Worm (Caenorhabditis elegans) whole organism, L2 larva: ENCODE data around the gene F59D6.1.

ENCODE experiments used
- R02D3.7 ChIP-seq: fragments of 150-350 bp; optimal IDR thresholded peaks from 2 replicates; lab custom pipeline; 2014; ENCODE audit warnings: missing biosample characterization, missing genetic modification characterization
- Y55F3AM.14 ChIP-seq: fragments of 200-800 bp; sonication (Bioruptor generic); optimal IDR thresholded peaks from 2 replicates; lab custom pipeline; 2018; ENCODE audit warnings: mild to moderate bottlenecking, missing genetic modification characterization, missing compliant biosample characterization
- ZK546.5 ChIP-seq: sonication (generic microtip); optimal IDR thresholded peaks from 2 replicates; lab custom pipeline; 2017; ENCODE audit warnings: missing biosample characterization, missing genetic modification characterization
- alr-1 ChIP-seq: fragments of 150-350 bp; optimal IDR thresholded peaks from 2 replicates; lab custom pipeline; 2014; ENCODE audit warnings: missing biosample characterization, missing genetic modification characterization
- aly-2 ChIP-seq: fragments of 150-350 bp; optimal IDR thresholded peaks from 2 replicates; lab custom pipeline; 2014; ENCODE audit warnings: missing biosample characterization, missing genetic modification characterization
- ama-1 ChIP-seq: fragments of 150-350 bp; optimal IDR thresholded peaks from 2 replicates; lab custom pipeline; 2018; ENCODE audit warnings: inconsistent platforms
- blmp-1 ChIP-seq: sonication (generic microtip); optimal IDR thresholded peaks from 2 replicates; lab custom pipeline; 2017; ENCODE audit warnings: missing genetic modification characterization, mild to moderate bottlenecking, missing compliant biosample characterization, antibody characterized with exemption, moderate library complexity; ENCODE audit not compliant: insufficient read depth
- ceh-16 ChIP-seq: fragments of 150-350 bp; optimal IDR thresholded peaks from 2 replicates; lab custom pipeline; 2014; ENCODE audit warnings: missing biosample characterization, missing genetic modification characterization
- ceh-82 ChIP-seq: fragments of 150-350 bp; optimal IDR thresholded peaks from 2 replicates; lab custom pipeline; 2014; ENCODE audit warnings: missing biosample characterization, missing genetic modification characterization
- crh-2 ChIP-seq: sonication (generic microtip); optimal IDR thresholded peaks from 2 replicates; lab custom pipeline; 2017; ENCODE audit warnings: missing biosample characterization, missing genetic modification characterization
- egl-27 ChIP-seq: sonication (generic microtip); optimal IDR thresholded peaks from 3 replicates; lab custom pipeline; 2017; ENCODE audit warnings: missing biosample characterization, missing genetic modification reagents, missing genetic modification characterization
- elt-1 ChIP-seq: fragments of 150-350 bp; optimal IDR thresholded peaks from 2 replicates; lab custom pipeline; 2014; ENCODE audit warnings: missing biosample characterization, missing genetic modification characterization
- elt-3 ChIP-seq: sonication (generic microtip); optimal IDR thresholded peaks from 2 replicates; lab custom pipeline; 2017; ENCODE audit warnings: missing biosample characterization, missing genetic modification characterization
- fos-1 ChIP-seq: fragments of 150-350 bp; optimal IDR thresholded peaks from 2 replicates; lab custom pipeline; 2014; ENCODE audit warnings: missing biosample characterization, missing genetic modification characterization
- gmeb-1 ChIP-seq: fragments of 150-350 bp; optimal IDR thresholded peaks from 2 replicates; lab custom pipeline; 2014; ENCODE audit warnings: missing biosample characterization, missing genetic modification characterization
- lin-11 ChIP-seq: fragments of 150-350 bp; sonication (generic microtip); optimal IDR thresholded peaks from 2 replicates; lab custom pipeline; 2014; ENCODE audit warnings: missing biosample characterization, missing genetic modification characterization, inconsistent platforms, mixed read lengths
- lin-13 ChIP-seq: fragments of 150-350 bp; optimal IDR thresholded peaks from 2 replicates; lab custom pipeline; 2014; ENCODE audit warnings: missing biosample characterization, missing genetic modification reagents, missing genetic modification characterization
- lin-39 ChIP-seq: fragments of 150-350 bp; optimal IDR thresholded peaks from 2 replicates; lab custom pipeline; 2014; ENCODE audit warnings: missing biosample characterization, missing genetic modification reagents, missing genetic modification characterization
- mbf-1 ChIP-seq: sonication (generic microtip); optimal IDR thresholded peaks from 2 replicates; lab custom pipeline; 2017; ENCODE audit warnings: missing biosample characterization, missing genetic modification characterization
- mdl-1 ChIP-seq, 2 experiments: fragments of 150-350 bp in 1 of 2; sonication (generic microtip) in 1 of 2; optimal IDR thresholded peaks; 2 replicates each; lab custom pipeline; 2017; ENCODE audit warnings: missing biosample characterization in 2 of 2, missing genetic modification characterization in 2 of 2
- nhr-10 ChIP-seq: sonication (generic microtip); optimal IDR thresholded peaks from 2 replicates; lab custom pipeline; 2017; ENCODE audit warnings: missing biosample characterization, missing genetic modification characterization
- nhr-11 ChIP-seq: fragments of 150-350 bp; optimal IDR thresholded peaks from 2 replicates; lab custom pipeline; 2014; ENCODE audit warnings: missing biosample characterization, missing genetic modification characterization
- nhr-129 ChIP-seq: fragments of 150-350 bp; optimal IDR thresholded peaks from 2 replicates; lab custom pipeline; 2014; ENCODE audit warnings: missing biosample characterization, missing genetic modification characterization
- nhr-21 ChIP-seq: fragments of 150-350 bp; optimal IDR thresholded peaks from 2 replicates; lab custom pipeline; 2014; ENCODE audit warnings: missing biosample characterization, missing genetic modification characterization
- nhr-6 ChIP-seq: fragments of 150-350 bp; optimal IDR thresholded peaks from 2 replicates; lab custom pipeline; 2014; ENCODE audit warnings: missing biosample characterization, missing genetic modification characterization
- nhr-77 ChIP-seq: fragments of 150-350 bp; optimal IDR thresholded peaks from 2 replicates; lab custom pipeline; 2014; ENCODE audit warnings: missing biosample characterization, missing genetic modification characterization
- sem-4 ChIP-seq: fragments of 150-350 bp; optimal IDR thresholded peaks from 2 replicates; lab custom pipeline; 2014; ENCODE audit warnings: missing biosample characterization, missing genetic modification reagents, missing genetic modification characterization
- skn-1 ChIP-seq: sonication (generic microtip); optimal IDR thresholded peaks from 2 replicates; lab custom pipeline; 2017; ENCODE audit warnings: missing biosample characterization, missing genetic modification characterization
- sma-9 ChIP-seq, 2 experiments: fragments of 150-350 bp in 1 of 2; sonication (generic microtip) in 1 of 2; optimal IDR thresholded peaks; 2 replicates each; lab custom pipeline; 2014 to 2016; ENCODE audit warnings: missing genetic modification characterization in 2 of 2, mild to moderate bottlenecking in 1 of 2, missing biosample characterization in 1 of 2, missing compliant biosample characterization in 1 of 2, missing genetic modification reagents in 1 of 2, moderate library complexity in 1 of 2
- snpc-4 ChIP-seq: fragments of 150-350 bp; optimal IDR thresholded peaks from 2 replicates; lab custom pipeline; 2014; ENCODE audit warnings: missing biosample characterization, missing genetic modification characterization
- unc-39 ChIP-seq: fragments of 150-350 bp; optimal IDR thresholded peaks from 2 replicates; lab custom pipeline; 2014; ENCODE audit warnings: missing biosample characterization, missing genetic modification characterization
- unc-55 ChIP-seq: fragments of 150-350 bp; sonication (generic microtip); optimal IDR thresholded peaks from 3 replicates; lab custom pipeline; 2014; ENCODE audit warnings: missing biosample characterization, missing genetic modification reagents, missing genetic modification characterization
- unc-62 ChIP-seq: fragments of 150-350 bp; optimal IDR thresholded peaks from 2 replicates; lab custom pipeline; 2014; ENCODE audit warnings: missing biosample characterization, missing genetic modification reagents, missing genetic modification characterization
- zag-1 ChIP-seq: fragments of 150-350 bp; optimal IDR thresholded peaks from 2 replicates; lab custom pipeline; 2014; ENCODE audit warnings: missing biosample characterization, missing genetic modification characterization
- ztf-1 ChIP-seq: fragments of 200-800 bp; sonication (Bioruptor generic); conservative IDR thresholded peaks from 2 replicates; pipeline ENCODE4 v1.3.6; 2022; ENCODE audit warnings: missing genetic modification characterization, missing compliant biosample characterization
- ztf-11 ChIP-seq: sonication (generic microtip); optimal IDR thresholded peaks from 2 replicates; lab custom pipeline; 2017; ENCODE audit warnings: missing biosample characterization, missing genetic modification characterization
- ztf-4 ChIP-seq: fragments of 150-350 bp; optimal IDR thresholded peaks from 2 replicates; lab custom pipeline; 2014; ENCODE audit warnings: missing biosample characterization, missing genetic modification characterization

The F59D6.1 gene

DNA sequence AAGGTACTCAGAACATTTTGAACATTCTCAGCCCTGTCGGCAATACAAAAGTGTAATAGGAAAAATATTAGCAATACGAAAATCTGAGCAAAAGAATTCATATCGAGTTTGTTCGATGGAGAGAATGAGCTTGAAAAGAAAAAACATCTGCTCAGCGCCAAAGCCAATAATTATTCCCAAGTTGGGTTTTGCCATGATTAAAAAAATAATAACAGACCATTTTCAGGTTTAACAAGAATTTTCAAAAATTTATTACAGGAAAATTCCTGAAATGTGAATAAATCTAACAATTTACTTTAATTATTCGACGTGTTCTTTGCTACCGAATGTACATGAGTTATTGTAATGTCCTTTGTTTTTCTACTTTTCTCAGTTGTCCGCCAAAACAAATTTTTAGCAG is 12.6 kb upstream of the F59D6.1 start, which contains the start of gene irld-38:
TSS of gene irld-38 (minus strand) at position 101 of the 400 bp plus-strand sequence.
- no peak for TF ChIP-seq unc-62 (GFP tag; lab: Kevin White, UChicago)
- TF ChIP-seq nhr-21 (tag; lab: Kevin White, UChicago) = no peak
- no peak for TF ChIP-seq nhr-11 (tag; lab: Kevin White, UChicago)

DNA sequence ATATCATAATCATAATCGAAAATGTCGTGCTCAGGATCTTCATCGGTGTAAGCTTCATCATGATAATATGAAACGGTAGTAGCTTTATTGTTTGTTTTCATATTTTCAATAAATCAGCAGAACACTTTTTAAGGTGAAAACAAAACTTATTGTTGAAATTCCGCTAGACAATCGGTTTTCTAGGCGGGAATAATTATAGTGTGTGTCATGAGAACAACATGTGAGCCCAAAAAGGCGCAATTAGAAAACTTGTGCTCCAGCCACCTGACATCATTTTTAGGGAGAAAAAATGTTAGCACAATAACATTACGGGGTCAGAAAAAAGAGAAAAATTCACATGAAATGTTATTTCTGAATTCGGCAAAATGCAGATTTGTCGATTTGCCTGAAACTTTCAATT is 10.7 kb upstream of the F59D6.1 start, which contains the start of gene srw-8:
TSS of gene srw-8 (minus strand) at position 101 of the 400 bp plus-strand sequence.
- TF ChIP-seq Y55F3AM.14 (GFP tag; lab: Kevin White, UChicago) = no peak
- no peak for TF ChIP-seq nhr-11 (tag; lab: Kevin White, UChicago)
- TF ChIP-seq lin-39 (tag; lab: Kevin White, UChicago) = no peak
- TF ChIP-seq mbf-1 = no peak
- TF ChIP-seq ztf-11 (tag; lab: Kevin White, UChicago) = no peak
- no peak for TF ChIP-seq elt-3

ce11 chrV:3038058-3038457 is 6.9 kb upstream of the F59D6.1 start:
- no peak for TF ChIP-seq crh-2 (tag; lab: Kevin White, UChicago)
- TF ChIP-seq alr-1 (tag; lab: Kevin White, UChicago) = no peak
- TF ChIP-seq Y55F3AM.14 (GFP tag; lab: Kevin White, UChicago) = no peak
- TF ChIP-seq ceh-82 (tag; lab: Kevin White, UChicago) = no peak
- no peak for TF ChIP-seq mbf-1
- no peak for TF ChIP-seq ceh-16
- no peak for TF ChIP-seq unc-39 (tag; lab: Kevin White, UChicago)
- no peak for TF ChIP-seq unc-62 (GFP tag; lab: Kevin White, UChicago)
- TF ChIP-seq blmp-1 = no peak
- TF ChIP-seq aly-2 (tag; lab: Kevin White, UChicago) = no peak
- no peak for TF ChIP-seq gmeb-1 (tag; lab: Kevin White, UChicago)
- no peak for TF ChIP-seq ztf-1 (GFP tag; lab: Robert Waterston, UW)
- TF ChIP-seq snpc-4 (tag; lab: Kevin White, UChicago) = no peak
- no peak for TF ChIP-seq nhr-6
- TF ChIP-seq elt-1 (tag; lab: Kevin White, UChicago) = no peak
- no peak for TF ChIP-seq sem-4 (tag; lab: Kevin White, UChicago)
- TF ChIP-seq skn-1 = no peak

- no peak for TF ChIP-seq nhr-77 (tag; lab: Kevin White, UChicago)
- TF ChIP-seq lin-11 (tag; lab: Kevin White, UChicago) = no peak
- TF ChIP-seq gmeb-1 (tag; lab: Kevin White, UChicago) = no peak
- no peak for TF ChIP-seq sem-4 (tag; lab: Kevin White, UChicago)
- no peak for TF ChIP-seq fos-1
- no peak for TF ChIP-seq ztf-11 (tag; lab: Kevin White, UChicago)
- no peak for TF ChIP-seq aly-2 (tag; lab: Kevin White, UChicago)
- TF ChIP-seq ztf-4 (tag; lab: Kevin White, UChicago) = no peak
- no peak for TF ChIP-seq ZK546.5
- no peak for TF ChIP-seq unc-62 (GFP tag; lab: Kevin White, UChicago)
These were observed 5.7 kb upstream of the F59D6.1 start, which contains the start of gene chpf-2 for ce11 chrV:3039282-3039681. Gene chpf-2, minus strand, starts transcription at chrV:3039382.

ce11 chrV:3040930-3041329 is 4.0 kb upstream of the F59D6.1 start:
- TF ChIP-seq mdl-1 (tag; optimal IDR thresholded peaks at IDR 0.05; lab: Kevin White, UChicago) (no peak), crh-2 (tag; lab: Kevin White, UChicago) (no peak), elt-3 (no peak), nhr-11 (tag; lab: Kevin White, UChicago) (no peak), egl-27 (tag; lab: Kevin White, UChicago) (no peak), snpc-4 (tag; lab: Kevin White, UChicago) (no peak), ztf-1 (GFP tag; lab: Robert Waterston, UW) (no peak), R02D3.7 (tag; lab: Kevin White, UChicago) (no peak), unc-55 (GFP tag; lab: Kevin White, UChicago) (no peak), gmeb-1 (tag; lab: Kevin White, UChicago) (no peak)

DNA sequence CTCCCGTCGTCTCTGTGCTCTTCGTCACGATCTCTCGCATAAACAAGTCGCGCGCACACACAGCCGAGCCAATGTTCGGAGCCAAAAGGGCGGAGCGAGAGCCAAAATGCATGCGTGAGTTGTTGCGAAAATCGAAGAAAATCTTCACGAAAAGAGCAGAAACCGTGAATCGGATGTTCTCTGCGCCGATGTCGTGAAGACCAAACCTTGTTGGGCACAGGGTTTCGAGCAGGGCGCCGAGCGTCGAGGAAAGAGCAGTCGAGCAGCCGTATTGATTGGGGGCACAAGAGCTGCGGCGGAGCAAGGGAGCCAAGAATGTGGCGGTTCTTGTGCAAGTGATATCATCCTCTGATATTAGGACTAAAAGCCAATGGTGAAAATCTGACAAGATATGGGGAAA is 1.4 kb downstream of the F59D6.1 start:
- TF ChIP-seq ceh-16 (no peak), egl-27 (tag; lab: Kevin White, UChicago) (no peak), blmp-1 (no peak), mbf-1 (no peak), ZK546.5 (no peak), unc-55 (GFP tag; lab: Kevin White, UChicago) (no peak), nhr-129 (tag; lab: Kevin White, UChicago) (no peak), skn-1 (no peak), elt-1 (tag; lab: Kevin White, UChicago) (no peak), sem-4 (tag; lab: Kevin White, UChicago) (no peak), lin-13 (no peak), zag-1 (tag; lab: Kevin White, UChicago) (no peak), ztf-4 (tag; lab: Kevin White, UChicago) (no peak), ama-1 (no peak), nhr-10 (tag; lab: Kevin White, UChicago) (no peak), aly-2 (tag; lab: Kevin White, UChicago) (no peak), sma-9 (GFP tag; optimal IDR thresholded peaks at IDR 0.05; lab: Kevin White, UChicago) (no peak), sma-9 (tag; optimal IDR thresholded peaks at IDR 0.05; lab: Kevin White, UChicago) (no peak), R02D3.7 (tag; lab: Kevin White, UChicago) (no peak)
